Fruit fly (Drosophila melanogaster) whole organism, adult: ENCODE measurements around the gene SmydA-8.

Source experiments
- CG7101 ChIP-seq: fragments of 200-800 bp; sonication (Bioruptor generic); optimal IDR thresholded peaks from 2 replicates; lab custom pipeline; 2018; ENCODE audit warnings: missing biosample characterization, mild to moderate bottlenecking, missing genetic modification characterization, moderate library complexity
- Clk ChIP-seq: fragments of 200-800 bp; sonication (Bioruptor generic); optimal IDR thresholded peaks from 2 replicates; lab custom pipeline; 2017; ENCODE audit warnings: missing biosample characterization, missing genetic modification characterization
- bab1 ChIP-seq: fragments of 200-800 bp; sonication (Bioruptor generic); optimal IDR thresholded peaks from 3 replicates; lab custom pipeline; 2019; ENCODE audit warnings: missing biosample characterization, mild to moderate bottlenecking, missing genetic modification characterization, moderate library complexity
- kay ChIP-seq: fragments of 200-800 bp; sonication (Bioruptor generic); peaks from one replicate; lab custom pipeline; 2016; ENCODE audit warnings: missing biosample characterization, missing genetic modification characterization, borderline replicate concordance
- pad ChIP-seq: fragments of 200-800 bp; sonication (Bioruptor generic); optimal IDR thresholded peaks from 3 replicates; lab custom pipeline; 2017; ENCODE audit warnings: missing biosample characterization, missing genetic modification characterization, mild to moderate bottlenecking, moderate library complexity, missing genetic modification reagents
- toe ChIP-seq: fragments of 200-800 bp; sonication (Bioruptor generic); optimal IDR thresholded peaks from 2 replicates; lab custom pipeline; 2016; ENCODE audit warnings: missing biosample characterization, missing genetic modification characterization

dm6 chrX:2254020-2254626, 40.5 kb upstream of the SmydA-8 start, which contains the start of gene CG3091:
- no peak for TF ChIP-seq pad (GFP tag; lab: Kevin White, UChicago)
- no peak for TF ChIP-seq bab1
- no peak for TF ChIP-seq kay (GFP tag; lab: Kevin White, UChicago)
- TF ChIP-seq CG7101 (tag; lab: Kevin White, UChicago) = no peak
- TF ChIP-seq toe (GFP tag; lab: Kevin White, UChicago) = no peak
- no peak for TF ChIP-seq Clk (GFP tag; lab: Kevin White, UChicago)
